Fruit fly (Drosophila melanogaster) whole organism, adult: ENCODE measurements around the gene Send2.

ENCODE experiments used
- CG14711 ChIP-seq: fragments of 200-800 bp; sonication (Bioruptor generic); optimal IDR thresholded peaks from 2 replicates; lab custom pipeline; 2018; ENCODE audit warnings: missing biosample characterization, mild to moderate bottlenecking, missing genetic modification characterization, moderate library complexity
- Clk ChIP-seq: fragments of 200-800 bp; sonication (Bioruptor generic); optimal IDR thresholded peaks from 2 replicates; lab custom pipeline; 2017; ENCODE audit warnings: missing biosample characterization, missing genetic modification characterization
- Crg-1 ChIP-seq: fragments of 200-800 bp; sonication (Bioruptor generic); optimal IDR thresholded peaks from 2 replicates; lab custom pipeline; 2016; ENCODE audit warnings: missing biosample characterization, missing genetic modification characterization
- Mnt ChIP-seq: fragments of 200-800 bp; sonication (Bioruptor generic); optimal IDR thresholded peaks from 2 replicates; lab custom pipeline; 2016; ENCODE audit warnings: missing biosample characterization, mild to moderate bottlenecking, missing genetic modification characterization
- bab1 ChIP-seq: fragments of 200-800 bp; sonication (Bioruptor generic); optimal IDR thresholded peaks from 3 replicates; lab custom pipeline; 2019; ENCODE audit warnings: missing biosample characterization, mild to moderate bottlenecking, missing genetic modification characterization, moderate library complexity
- cic ChIP-seq: fragments of 200-800 bp; sonication (Bioruptor generic); optimal IDR thresholded peaks from 2 replicates; lab custom pipeline; 2017; ENCODE audit warnings: missing biosample characterization, mild to moderate bottlenecking, missing genetic modification characterization, moderate library complexity
- kay ChIP-seq: fragments of 200-800 bp; sonication (Bioruptor generic); peaks from one replicate; lab custom pipeline; 2016; ENCODE audit warnings: missing biosample characterization, missing genetic modification characterization, borderline replicate concordance

DNA sequence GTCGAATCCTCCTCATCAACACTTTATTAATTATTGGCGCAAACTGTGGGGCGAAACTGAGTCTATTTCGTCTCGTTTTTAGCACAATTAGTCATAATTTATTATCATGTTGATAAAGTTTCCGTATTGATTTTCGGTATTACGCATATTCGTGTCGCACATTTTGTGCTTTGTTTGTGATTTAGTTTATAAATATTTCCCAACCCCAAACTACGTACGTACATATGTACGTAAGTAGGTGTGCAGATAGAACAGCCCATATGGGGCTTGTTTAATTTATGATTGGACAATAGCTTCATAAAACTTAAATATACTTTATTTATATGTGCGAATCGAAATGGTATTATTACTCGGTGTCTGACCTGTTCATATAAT is 48.6 kb upstream of the Send2 start:
- no peak for TF ChIP-seq Mnt (GFP tag; lab: Kevin White, UChicago)
- TF ChIP-seq Clk, result no peak
- TF ChIP-seq CG14711 (tag; lab: Kevin White, UChicago), result no peak
- TF ChIP-seq Crg-1 (GFP tag; lab: Kevin White, UChicago), result no peak
- TF ChIP-seq bab1, result no peak
- no peak for TF ChIP-seq kay
- TF ChIP-seq cic (GFP tag; lab: Kevin White, UChicago), result no peak
